Fruit fly (Drosophila melanogaster): ENCODE measurements around the gene Vha100-2.

Vha100-2 gene

dm6 chr3R:18394876-18395275 lies 4.1 kb downstream of the Vha100-2 start:
- TF ChIP-seq ttk (optimal IDR thresholded peaks at IDR 0.05) (no peak), psq (optimal IDR thresholded peaks at IDR 0.05) (no peak), Sin3A (optimal IDR thresholded peaks at IDR 0.05) (no peak), Myc (optimal IDR thresholded peaks at IDR 0.05) (no peak), h (optimal IDR thresholded peaks at IDR 0.05) (no peak), insv (optimal IDR thresholded peaks at IDR 0.05) (no peak)

- TF ChIP-seq h (optimal IDR thresholded peaks at IDR 0.05) = no peak
- no peak for TF ChIP-seq ttk (optimal IDR thresholded peaks at IDR 0.05)
These were observed 5.5 kb downstream of the Vha100-2 start for dm6 chr3R:18393436-18393835.

dm6 chr3R:18389790-18390189 lies 9.2 kb downstream of the Vha100-2 start, which contains the start of gene Vha100-4:
Gene Vha100-4, minus strand, starts transcription at chr3R:18389805.
- no peak for TF ChIP-seq h (optimal IDR thresholded peaks at IDR 0.05)
- TF ChIP-seq insv (optimal IDR thresholded peaks at IDR 0.05) = no peak
- TF ChIP-seq Myc (optimal IDR thresholded peaks at IDR 0.05) = no peak
- TF ChIP-seq Sin3A (optimal IDR thresholded peaks at IDR 0.05) = no peak
- TF ChIP-seq ttk (optimal IDR thresholded peaks at IDR 0.05) = no peak
- no peak for TF ChIP-seq psq (optimal IDR thresholded peaks at IDR 0.05)

- TF ChIP-seq Sin3A (optimal IDR thresholded peaks at IDR 0.05) (no peak), h (optimal IDR thresholded peaks at IDR 0.05) (no peak), psq (optimal IDR thresholded peaks at IDR 0.05) (no peak), ttk (optimal IDR thresholded peaks at IDR 0.05) (no peak), Myc (optimal IDR thresholded peaks at IDR 0.05) (no peak), insv (optimal IDR thresholded peaks at IDR 0.05) (no peak)
These were observed 13.4 kb downstream of the Vha100-2 start, which contains the start of gene cona for dm6 chr3R:18385593-18385992. Gene cona, plus strand, starts transcription at chr3R:18385828.

dm6 chr3R:18384972-18385371 lies 14.0 kb downstream of the Vha100-2 start, which contains the start of gene CG14309:
Gene CG14309, minus strand, starts transcription at chr3R:18385072.
- TF ChIP-seq psq (optimal IDR thresholded peaks at IDR 0.05) = no peak
- no peak for TF ChIP-seq insv (optimal IDR thresholded peaks at IDR 0.05)
- TF ChIP-seq h (optimal IDR thresholded peaks at IDR 0.05) = no peak
- TF ChIP-seq Myc (optimal IDR thresholded peaks at IDR 0.05) = no peak
- TF ChIP-seq Sin3A (optimal IDR thresholded peaks at IDR 0.05) = no peak
- no peak for TF ChIP-seq ttk (optimal IDR thresholded peaks at IDR 0.05)

dm6 chr3R:18381014-18381512 lies 17.9 kb downstream of the Vha100-2 start, which contains the start of gene CG7675:
Gene CG7675, minus strand, starts transcription at chr3R:18381178.
- no peak for TF ChIP-seq ttk (optimal IDR thresholded peaks at IDR 0.05)

dm6 chr3R:18380251-18380812 lies 18.6 kb downstream of the Vha100-2 start:
- no peak for TF ChIP-seq h (optimal IDR thresholded peaks at IDR 0.05)
- no peak for TF ChIP-seq Sin3A (optimal IDR thresholded peaks at IDR 0.05)
- TF ChIP-seq psq (optimal IDR thresholded peaks at IDR 0.05) = no peak
- no peak for TF ChIP-seq ttk (optimal IDR thresholded peaks at IDR 0.05)
- no peak for TF ChIP-seq Myc (optimal IDR thresholded peaks at IDR 0.05)
- no peak for TF ChIP-seq insv (optimal IDR thresholded peaks at IDR 0.05)

dm6 chr3R:18372688-18373304 lies 26.2 kb downstream of the Vha100-2 start, which contains the start of gene gl:
Gene gl, minus strand, starts transcription at chr3R:18372738.
- TF ChIP-seq Sin3A (optimal IDR thresholded peaks at IDR 0.05) (no peak), h (optimal IDR thresholded peaks at IDR 0.05) (no peak), Myc (optimal IDR thresholded peaks at IDR 0.05) (no peak), ttk (optimal IDR thresholded peaks at IDR 0.05) (no peak), psq (optimal IDR thresholded peaks at IDR 0.05) (no peak), insv (optimal IDR thresholded peaks at IDR 0.05) (no peak)

- TF ChIP-seq insv (optimal IDR thresholded peaks at IDR 0.05) = no peak
- TF ChIP-seq ttk (optimal IDR thresholded peaks at IDR 0.05) = no peak
- no peak for TF ChIP-seq Sin3A (optimal IDR thresholded peaks at IDR 0.05)
- TF ChIP-seq psq (optimal IDR thresholded peaks at IDR 0.05) = no peak
- no peak for TF ChIP-seq h (optimal IDR thresholded peaks at IDR 0.05)
- no peak for TF ChIP-seq Myc (optimal IDR thresholded peaks at IDR 0.05)
These were observed 27.6 kb downstream of the Vha100-2 start for dm6 chr3R:18371346-18371745.

dm6 chr3R:18368595-18368994 lies 30.4 kb downstream of the Vha100-2 start:
- no peak for TF ChIP-seq psq (optimal IDR thresholded peaks at IDR 0.05)

- TF ChIP-seq psq (optimal IDR thresholded peaks at IDR 0.05) (no peak), h (optimal IDR thresholded peaks at IDR 0.05) (no peak), insv (optimal IDR thresholded peaks at IDR 0.05) (no peak), ttk (optimal IDR thresholded peaks at IDR 0.05) (no peak)
These were observed 32.4 kb downstream of the Vha100-2 start for dm6 chr3R:18366644-18366985.

- TF ChIP-seq Sin3A (optimal IDR thresholded peaks at IDR 0.05) (no peak), Myc (optimal IDR thresholded peaks at IDR 0.05) (no peak), ttk (optimal IDR thresholded peaks at IDR 0.05) (no peak), h (optimal IDR thresholded peaks at IDR 0.05) (no peak), insv (optimal IDR thresholded peaks at IDR 0.05) (no peak), psq (optimal IDR thresholded peaks at IDR 0.05) (no peak)
These were observed 32.9 kb downstream of the Vha100-2 start, which contains the start of the genes WRNexo and Nup43 for dm6 chr3R:18365978-18366643. Gene WRNexo, minus strand, starts transcription at chr3R:18366162. Gene Nup43, plus strand, starts transcription at chr3R:18366638.

- TF ChIP-seq insv (optimal IDR thresholded peaks at IDR 0.05) (no peak), Sin3A (optimal IDR thresholded peaks at IDR 0.05) (no peak), Myc (optimal IDR thresholded peaks at IDR 0.05) (no peak), ttk (optimal IDR thresholded peaks at IDR 0.05) (no peak), h (optimal IDR thresholded peaks at IDR 0.05) (no peak), psq (optimal IDR thresholded peaks at IDR 0.05) (no peak)
These were observed 37.3 kb downstream of the Vha100-2 start, which contains the start of gene hmw for dm6 chr3R:18361694-18362093. Gene hmw, plus strand, starts transcription at chr3R:18361994.
